Fruit fly (Drosophila melanogaster) whole organism, embryonic: ENCODE results near the gene Plzf.

Experiments used
- CG8290 ChIP-seq, 3 experiments: fragments of 200-800 bp; sonication (Bioruptor generic); optimal IDR thresholded peaks; 2 replicates each; lab custom pipeline; 2016 to 2019; ENCODE audit warnings: missing biosample characterization in 3 of 3, missing genetic modification characterization in 3 of 3, mild to moderate bottlenecking in 2 of 3, moderate library complexity in 1 of 3
- Mes4 ChIP-seq: fragments of 200-800 bp; sonication (Bioruptor generic); optimal IDR thresholded peaks from 2 replicates; lab custom pipeline; 2016; ENCODE audit warnings: missing biosample characterization, missing genetic modification characterization
- ato ChIP-seq: fragments of 200-800 bp; sonication (Bioruptor generic); IDR thresholded peaks from 2 replicates; pipeline ENCODE4 v1.3.6; 2022; ENCODE audit warnings: missing biosample characterization, missing genetic modification characterization; ENCODE audit not compliant: partially characterized antibody

DNA sequence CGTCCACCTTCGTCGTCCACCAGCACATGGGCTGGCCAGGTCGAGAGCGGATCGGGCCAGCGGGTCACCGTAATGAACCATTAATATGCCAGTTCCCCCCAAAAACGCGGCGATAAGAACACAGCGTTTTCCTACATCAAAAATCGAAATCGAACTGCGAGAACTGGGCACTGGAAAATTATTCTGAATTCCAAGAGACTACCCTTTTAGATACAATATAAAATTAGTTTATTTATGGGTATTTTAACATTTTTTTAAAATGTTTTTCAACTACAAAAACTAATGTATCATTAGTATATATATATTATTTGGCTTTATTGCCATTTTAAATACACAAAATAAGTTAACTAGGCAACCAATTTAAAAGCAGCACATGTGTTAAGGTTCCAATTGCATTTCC lies 30.0 kb upstream of the Plzf start:
- no peak for TF ChIP-seq Mes4 (GFP tag; lab: Kevin White, UChicago)
- no peak for TF ChIP-seq ato (GFP tag; lab: Robert Waterston, UW)
- no peak for TF ChIP-seq CG8290 (GFP tag; optimal IDR thresholded peaks at IDR 0.05; lab: Kevin White, UChicago)
- TF ChIP-seq CG8290 (tag; optimal IDR thresholded peaks at IDR 0.05; lab: Kevin White, UChicago): no peak
